Worm (Caenorhabditis elegans) whole organism, L4 larva: ENCODE data around the gene T28A8.6.

Source experiments
- D1046.2 ChIP-seq: fragments of 200-800 bp; sonication (Bioruptor generic); IDR thresholded peaks from 2 replicates; pipeline ENCODE4 v1.3.6; 2022; ENCODE audit warnings: missing genetic modification characterization, missing compliant biosample characterization
- F10B5.3 ChIP-seq: sonication (generic microtip); optimal IDR thresholded peaks from 2 replicates; lab custom pipeline; 2016; ENCODE audit warnings: mild to moderate bottlenecking, missing genetic modification characterization, missing compliant biosample characterization
- F37D6.2 ChIP-seq: sonication (generic microtip); optimal IDR thresholded peaks from 2 replicates; lab custom pipeline; 2016; ENCODE audit warnings: mild to moderate bottlenecking, missing genetic modification characterization, missing compliant biosample characterization
- Y105C5A.15 ChIP-seq: fragments of 200-800 bp; sonication (Bioruptor generic); IDR thresholded peaks from 2 replicates; pipeline ENCODE4 v1.3.6; 2022; ENCODE audit warnings: missing genetic modification characterization, missing compliant biosample characterization
- arid-1 ChIP-seq: fragments of 200-800 bp; sonication (Bioruptor generic); conservative IDR thresholded peaks from 2 replicates; pipeline ENCODE4 v1.3.6; 2022; ENCODE audit warnings: missing genetic modification reagents, missing genetic modification characterization, missing compliant biosample characterization
- attf-4 ChIP-seq: sonication (generic microtip); optimal IDR thresholded peaks from 3 replicates; lab custom pipeline; 2017; ENCODE audit warnings: missing biosample characterization, missing genetic modification characterization
- ceh-28 ChIP-seq: fragments of 150-350 bp; optimal IDR thresholded peaks from 2 replicates; lab custom pipeline; 2014; ENCODE audit warnings: missing biosample characterization, missing genetic modification reagents, missing genetic modification characterization
- ceh-44 ChIP-seq: fragments of 200-800 bp; sonication (Bioruptor generic); IDR thresholded peaks from 2 replicates; pipeline ENCODE4 v1.3.6; 2022; ENCODE audit warnings: missing genetic modification reagents, missing genetic modification characterization, missing compliant biosample characterization
- ces-1 ChIP-seq: fragments of 150-350 bp; sonication (generic microtip); optimal IDR thresholded peaks from 4 replicates; lab custom pipeline; 2014; ENCODE audit warnings: missing biosample characterization, missing genetic modification reagents, missing genetic modification characterization
- cey-2 ChIP-seq: sonication (generic microtip); optimal IDR thresholded peaks from 3 replicates; lab custom pipeline; 2017; ENCODE audit warnings: missing genetic modification characterization, mild to moderate bottlenecking, missing compliant biosample characterization, antibody characterized with exemption, borderline replicate concordance; ENCODE audit not compliant: insufficient read depth
- daf-8 ChIP-seq: fragments of 200-800 bp; sonication (Bioruptor generic); IDR thresholded peaks from 2 replicates; pipeline ENCODE4 v1.3.6; 2022; ENCODE audit warnings: missing genetic modification characterization, missing compliant biosample characterization
- dmd-8 ChIP-seq: fragments of 200-800 bp; sonication (Bioruptor generic); IDR thresholded peaks from 2 replicates; pipeline ENCODE4 v1.3.6; 2022; ENCODE audit warnings: missing genetic modification characterization, missing compliant biosample characterization
- dpl-1 ChIP-seq: fragments of 150-350 bp; optimal IDR thresholded peaks from 2 replicates; lab custom pipeline; 2014; ENCODE audit warnings: missing biosample characterization, missing genetic modification reagents, missing genetic modification characterization
- dve-1 ChIP-seq: sonication (generic microtip); optimal IDR thresholded peaks from 2 replicates; lab custom pipeline; 2017; ENCODE audit warnings: antibody characterized with exemption, mild to moderate bottlenecking, missing genetic modification characterization, missing compliant biosample characterization; ENCODE audit not compliant: insufficient read depth
- egl-43 ChIP-seq: fragments of 200-800 bp; sonication (Bioruptor generic); IDR thresholded peaks from 2 replicates; pipeline ENCODE4 v1.3.6; 2022; ENCODE audit warnings: missing genetic modification reagents, missing genetic modification characterization, missing compliant biosample characterization
- gei-8 ChIP-seq: fragments of 200-800 bp; sonication (Bioruptor generic); optimal IDR thresholded peaks from 2 replicates; lab custom pipeline; 2018; ENCODE audit warnings: mild to moderate bottlenecking, missing genetic modification characterization, missing compliant biosample characterization
- hmg-1.1 ChIP-seq: fragments of 200-800 bp; sonication (Bioruptor generic); IDR thresholded peaks from 2 replicates; pipeline ENCODE4 v1.3.6; 2022; ENCODE audit warnings: missing genetic modification reagents, missing genetic modification characterization, missing compliant biosample characterization
- lim-7 ChIP-seq: fragments of 200-800 bp; sonication (Bioruptor generic); IDR thresholded peaks from 2 replicates; pipeline ENCODE4 v1.3.6; 2022; ENCODE audit warnings: missing genetic modification characterization, missing compliant biosample characterization
- lin-13 ChIP-seq: fragments of 150-350 bp; optimal IDR thresholded peaks from 2 replicates; lab custom pipeline; 2014; ENCODE audit warnings: missing biosample characterization, missing genetic modification reagents, missing genetic modification characterization
- lin-29 ChIP-seq: fragments of 200-800 bp; sonication (Bioruptor generic); IDR thresholded peaks from 2 replicates; pipeline ENCODE4 v1.3.6; 2022; ENCODE audit warnings: missing genetic modification reagents, missing genetic modification characterization, missing compliant biosample characterization
- lin-39 ChIP-seq: fragments of 150-350 bp; optimal IDR thresholded peaks from 2 replicates; lab custom pipeline; 2014; ENCODE audit warnings: missing biosample characterization, missing genetic modification reagents, missing genetic modification characterization
- madf-5 ChIP-seq, 2 experiments: fragments of 200-800 bp; sonication (Bioruptor generic); IDR thresholded peaks; 2 replicates each; pipeline ENCODE4 v1.3.6; 2022; ENCODE audit warnings: missing compliant biosample characterization in 2 of 2, missing genetic modification characterization in 2 of 2
- madf-9 ChIP-seq: fragments of 200-800 bp; sonication (Bioruptor generic); conservative IDR thresholded peaks from 2 replicates; pipeline ENCODE4 v1.3.6; 2022; ENCODE audit warnings: missing genetic modification reagents, missing genetic modification characterization, missing compliant biosample characterization
- mdl-1 ChIP-seq, 2 experiments: fragments of 150-350 bp in 1 of 2; sonication (generic microtip) in 1 of 2; optimal IDR thresholded peaks; 2 replicates each; lab custom pipeline; 2014 to 2017; ENCODE audit warnings: missing biosample characterization in 2 of 2, missing genetic modification characterization in 2 of 2
- mes-2 ChIP-seq: sonication (generic microtip); optimal IDR thresholded peaks from 2 replicates; lab custom pipeline; 2016; ENCODE audit warnings: missing genotype, mild to moderate bottlenecking, missing genetic modification characterization, missing compliant biosample characterization; ENCODE audit not compliant: poor library complexity, severe bottlenecking
- mxl-2 ChIP-seq: fragments of 200-800 bp; sonication (Bioruptor generic); conservative IDR thresholded peaks from 2 replicates; pipeline ENCODE4 v1.3.6; 2022; ENCODE audit warnings: missing genetic modification reagents, missing genetic modification characterization, missing compliant biosample characterization
- nhr-10 ChIP-seq: fragments of 150-350 bp; optimal IDR thresholded peaks from 2 replicates; lab custom pipeline; 2014; ENCODE audit warnings: missing biosample characterization, missing genetic modification characterization
- nhr-111 ChIP-seq: fragments of 200-800 bp; sonication (Bioruptor generic); optimal IDR thresholded peaks from 2 replicates; lab custom pipeline; 2018; ENCODE audit warnings: mild to moderate bottlenecking, missing genetic modification characterization, missing compliant biosample characterization
- nhr-25 ChIP-seq: sonication (generic microtip); optimal IDR thresholded peaks from 2 replicates; lab custom pipeline; 2017; ENCODE audit warnings: missing genetic modification characterization, mild to moderate bottlenecking, missing compliant biosample characterization, antibody characterized with exemption, moderate library complexity, borderline replicate concordance; ENCODE audit not compliant: insufficient read depth
- pha-4 ChIP-seq, 2 experiments: fragments of 150-350 bp in 1 of 2; fragments of 200-800 bp in 1 of 2; sonication (Bioruptor generic) in 1 of 2; IDR thresholded peaks in 1 of 2; optimal IDR thresholded peaks in 1 of 2; 2 replicates each; pipeline versions ENCODE4 v1.3.6 to Lab custom; 2014 to 2022; ENCODE audit warnings: missing genetic modification characterization in 2 of 2, missing genetic modification reagents in 2 of 2, missing biosample characterization in 1 of 2, missing compliant biosample characterization in 1 of 2
- sdz-12 ChIP-seq: fragments of 200-800 bp; sonication (Bioruptor generic); optimal IDR thresholded peaks from 2 replicates; lab custom pipeline; 2018; ENCODE audit warnings: mild to moderate bottlenecking, missing genetic modification characterization, missing compliant biosample characterization
- set-16 ChIP-seq: fragments of 200-800 bp; sonication (Bioruptor generic); IDR thresholded peaks from 2 replicates; pipeline ENCODE4 v1.3.6; 2022; ENCODE audit warnings: missing genetic modification reagents, missing genetic modification characterization, missing compliant biosample characterization
- snpc-1.2 ChIP-seq: fragments of 200-800 bp; sonication (Bioruptor generic); IDR thresholded peaks from 2 replicates; pipeline ENCODE4 v1.3.6; 2022; ENCODE audit warnings: missing genetic modification reagents, missing genetic modification characterization, missing compliant biosample characterization
- spr-1 ChIP-seq: sonication (generic microtip); optimal IDR thresholded peaks from 2 replicates; lab custom pipeline; 2016; ENCODE audit warnings: mild to moderate bottlenecking, missing genetic modification characterization, missing compliant biosample characterization
- unc-39 ChIP-seq: sonication (generic microtip); optimal IDR thresholded peaks from 2 replicates; lab custom pipeline; 2017; ENCODE audit warnings: missing biosample characterization, missing genetic modification characterization
- unc-62 ChIP-seq, 3 experiments: fragments of 150-350 bp in 1 of 3; sonication (generic microtip); optimal IDR thresholded peaks in 2 of 3; peaks in 1 of 3; 1 replicate in 1 of 3; 2 replicates in 2 of 3; lab custom pipeline; 2014 to 2017; ENCODE audit warnings: missing biosample characterization in 3 of 3, missing genetic modification characterization in 3 of 3, missing genetic modification reagents in 3 of 3, missing genotype in 1 of 3
- zag-1 ChIP-seq: fragments of 150-350 bp; optimal IDR thresholded peaks from 2 replicates; lab custom pipeline; 2014; ENCODE audit warnings: missing biosample characterization, missing genetic modification characterization
- zip-11 ChIP-seq: fragments of 200-800 bp; sonication (Bioruptor generic); IDR thresholded peaks from 2 replicates; pipeline ENCODE4 v1.3.6; 2022; ENCODE audit warnings: missing genetic modification characterization, missing compliant biosample characterization
- ztf-11 ChIP-seq: fragments of 150-350 bp; optimal IDR thresholded peaks from 2 replicates; lab custom pipeline; 2014; ENCODE audit warnings: missing biosample characterization, missing genetic modification characterization

Gene T28A8.6

DNA sequence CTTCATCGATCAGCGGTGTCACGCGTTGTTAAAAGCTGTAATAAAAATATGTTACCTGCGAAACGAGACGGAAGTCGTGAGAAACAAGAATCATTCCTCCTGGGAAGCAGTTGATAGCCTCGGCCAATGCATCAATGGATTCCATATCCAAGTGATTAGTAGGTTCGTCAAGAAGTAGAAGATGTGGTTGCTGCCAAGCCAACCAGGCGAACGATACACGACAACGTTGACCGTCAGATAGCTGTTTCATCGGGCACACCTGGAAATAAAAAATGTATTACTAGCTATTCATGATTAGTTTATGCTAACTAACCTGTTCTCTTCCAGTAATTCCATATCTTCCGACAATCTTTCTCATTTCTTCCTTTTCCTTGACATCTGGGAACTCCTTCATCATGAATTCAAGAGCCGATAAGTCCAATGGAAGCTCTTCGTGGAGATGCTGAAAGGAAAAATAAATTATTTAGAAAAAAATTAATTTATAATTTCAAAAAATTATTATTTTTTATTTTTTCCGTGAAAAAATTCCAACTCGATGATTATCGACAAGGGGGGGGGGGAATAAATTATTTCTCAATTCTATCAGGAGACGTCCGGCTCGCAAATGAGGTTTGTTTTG, 39.9 kb upstream of the T28A8.6 start, which contains the start of gene tag-164:
Gene tag-164, plus strand, starts transcription at position 569 of the 619 bp plus-strand sequence.
- TF ChIP-seq attf-4 (tag; lab: Kevin White, UChicago) (no peak), unc-62 (GFP tag; optimal IDR thresholded peaks at IDR 0.05 in 1 of 2; lab: Kevin White, UChicago) (peak in 1 of 2 experiments; percentile 92), unc-62 (tag; optimal IDR thresholded peaks at IDR 0.05; lab: Kevin White, UChicago) (no peak)

DNA sequence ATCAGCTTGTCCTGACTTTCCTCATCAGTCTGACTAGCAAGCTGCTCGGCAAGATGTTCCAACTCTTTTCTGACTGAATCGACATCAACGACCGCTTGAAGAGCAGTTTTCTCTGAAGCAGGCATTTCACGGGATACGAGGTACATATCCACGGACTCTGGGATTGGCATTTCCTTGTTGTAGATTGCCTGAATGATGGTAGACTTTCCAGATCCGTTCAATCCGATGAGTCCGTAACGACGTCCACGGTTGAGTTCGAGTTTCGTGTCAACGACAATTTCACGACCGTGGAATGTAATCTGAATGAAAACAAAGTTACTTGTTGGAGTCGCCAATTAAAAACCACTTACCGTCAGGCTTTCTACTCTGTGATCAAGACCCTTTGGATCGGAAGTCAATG, 37.5 kb upstream of the T28A8.6 start:
- no peak for TF ChIP-seq lim-7 (GFP tag; lab: Robert Waterston, UW)
- TF ChIP-seq dpl-1 (GFP tag; lab: Kevin White, UChicago): no peak
- no peak for TF ChIP-seq zag-1 (tag; lab: Kevin White, UChicago)

DNA sequence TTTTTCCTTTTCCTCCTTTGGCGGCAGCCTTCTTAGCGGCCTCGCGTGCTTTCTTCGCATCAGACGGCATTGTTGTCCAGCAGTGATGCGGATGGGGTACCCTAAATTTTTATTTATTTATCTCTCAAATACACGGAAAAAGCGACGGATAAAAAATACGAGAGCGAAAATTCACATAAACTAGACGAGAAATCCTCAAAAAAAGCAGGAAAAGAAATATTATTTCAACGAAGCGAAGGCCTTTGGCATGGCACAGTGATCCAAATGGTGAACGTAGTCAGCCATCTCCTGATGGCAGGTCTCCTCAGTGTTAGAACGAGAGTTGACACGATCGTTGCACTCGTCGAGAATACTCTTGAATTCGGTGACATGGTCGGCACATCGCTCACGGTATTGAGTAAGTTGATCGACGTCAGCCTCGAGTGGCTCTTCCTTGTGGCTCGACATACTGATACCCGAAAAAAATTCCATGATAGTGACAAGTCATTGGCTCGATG, 36.8 kb upstream of the T28A8.6 start, which contains the start of the genes abcf-2 and T27E9.2:
Gene abcf-2, minus strand, starts transcription at position 101 of the 497 bp plus-strand sequence.
Gene T27E9.2, minus strand, starts transcription at position 447 of the 497 bp plus-strand sequence.
- no peak for TF ChIP-seq unc-39 (tag; lab: Kevin White, UChicago)
- TF ChIP-seq, all 104 proteins: peak for 0

DNA sequence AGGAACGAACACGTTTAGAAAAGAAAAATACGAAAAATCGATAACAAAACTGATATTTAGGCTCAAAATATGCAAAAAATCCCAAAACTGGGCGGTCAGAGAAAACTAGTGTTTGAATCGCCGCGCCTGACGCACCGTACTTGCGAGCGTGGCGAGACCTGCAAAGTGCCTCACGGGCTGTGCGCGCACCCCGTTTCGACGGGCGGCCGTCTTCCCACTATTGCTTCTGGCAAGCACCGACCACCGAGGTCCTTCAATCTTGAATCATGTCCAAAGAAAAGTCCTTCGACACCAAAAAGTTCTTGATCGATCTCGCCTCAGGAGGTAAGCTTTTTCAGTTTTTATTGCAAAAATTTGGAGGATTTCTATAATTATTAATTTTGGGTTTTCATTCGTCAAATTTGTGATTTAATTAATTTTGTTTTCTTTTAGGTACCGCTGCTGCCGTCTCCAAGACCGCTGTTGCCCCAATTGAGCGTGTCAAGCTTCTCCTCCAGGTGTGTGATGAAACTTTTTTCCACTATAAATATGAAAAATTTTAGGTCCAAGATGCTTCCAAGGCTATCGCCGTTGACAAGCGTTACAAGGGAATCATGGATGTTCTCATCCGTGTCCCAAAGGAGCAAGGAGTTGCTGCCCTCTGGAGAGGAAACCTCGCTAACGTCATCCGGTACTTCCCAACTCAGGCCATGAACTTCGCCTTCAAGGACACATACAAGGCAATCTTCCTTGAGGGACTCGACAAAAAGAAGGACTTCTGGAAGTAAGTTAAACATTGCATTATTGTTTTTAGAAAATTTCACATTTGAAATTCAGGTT, 35.8 kb upstream of the T28A8.6 start, which contains the start of gene ant-1.1:
Gene ant-1.1, plus strand, starts transcription at position 199 of the 819 bp plus-strand sequence.
- TF ChIP-seq ztf-11 (tag; lab: Kevin White, UChicago) (no peak), mdl-1 (tag; optimal IDR thresholded peaks at IDR 0.05; lab: Kevin White, UChicago) (peak; percentile 4 to 50), dve-1 (tag; lab: Kevin White, UChicago) (peak; percentile 93), F10B5.3 (peak; percentile 70), mes-2 (peak; percentile 95), daf-8 (GFP tag; lab: Robert Waterston, UW) (no peak), ces-1 (GFP tag; lab: Kevin White, UChicago) (no peak), sdz-12 (no peak), lin-13 (GFP tag; lab: Kevin White, UChicago) (peak; percentile 91), spr-1 (tag; lab: Kevin White, UChicago) (peak; percentile 76), ceh-44 (GFP tag; lab: Robert Waterston, UW) (peak; percentile 47; the same call in 1 of the 2 replicates), nhr-25 (tag; lab: Kevin White, UChicago) (peak; percentile 82), D1046.2 (GFP tag; lab: Robert Waterston, UW) (peak; percentile 77; the same call in 1 of the 2 replicates), gei-8 (GFP tag; lab: Kevin White, UChicago) (peak; percentile 56), madf-9 (GFP tag; lab: Robert Waterston, UW) (peak; percentile 85), cey-2 (tag; lab: Kevin White, UChicago) (no peak), lin-39 (no peak), snpc-1.2 (0 out of 2 replicates have a peak, but pooled peaks have one; percentile 43), mxl-2 (GFP tag; lab: Robert Waterston, UW) (no peak), nhr-10 (no peak), zag-1 (tag; lab: Kevin White, UChicago) (no peak), zip-11 (GFP tag; lab: Robert Waterston, UW) (no peak), pha-4 (GFP tag; IDR thresholded peaks at IDR 0.05; lab: Robert Waterston, UW) (peak; percentile 83), pha-4 (tag; optimal IDR thresholded peaks at IDR 0.05; lab: Kevin White, UChicago) (no peak), dpl-1 (GFP tag; lab: Kevin White, UChicago) (peak; percentile 98), set-16 (GFP tag; lab: Robert Waterston, UW) (peak; percentile 95), ceh-28 (peak; percentile 53), dmd-8 (GFP tag; lab: Robert Waterston, UW) (no peak), F37D6.2 (tag; lab: Kevin White, UChicago) (peak; percentile 85), egl-43 (GFP tag; lab: Robert Waterston, UW) (peak; percentile 88), arid-1 (GFP tag; lab: Robert Waterston, UW) (peak; percentile 90), madf-5 (GFP tag; IDR thresholded peaks at IDR 0.05; lab: Robert Waterston, UW) (no peak), lin-29 (peak; percentile 78), hmg-1.1 (GFP tag; lab: Robert Waterston, UW) (peak; percentile 92), nhr-111 (GFP tag; lab: Kevin White, UChicago) (no peak), Y105C5A.15 (GFP tag; lab: Robert Waterston, UW) (no peak)
